Fruit fly (Drosophila melanogaster): ENCODE measurements around the gene Fhos.

Gene Fhos

dm6 chr3L:8807113-8807651 is 53.8 kb downstream of the Fhos start, which contains the start of the genes CG13312 and CG32024:
Gene CG13312 (minus strand): TSS chr3L:8807213.
Gene CG32024 (plus strand): TSS chr3L:8807601.
- peak; percentile 21 for TF ChIP-seq CG17801 (GFP tag; optimal IDR thresholded peaks at IDR 0.05; ENCODE audit: partially characterized antibody)

- no peak for TF ChIP-seq CG17801 (GFP tag; optimal IDR thresholded peaks at IDR 0.05; ENCODE audit: partially characterized antibody)
Measured at dm6 chr3L:8808244-8808643, 54.8 kb downstream of the Fhos start, which contains the start of gene CG13308. Gene CG13308 (plus strand): TSS chr3L:8808544.

- no peak for TF ChIP-seq CG17801 (GFP tag; optimal IDR thresholded peaks at IDR 0.05; ENCODE audit: partially characterized antibody)
Measured at dm6 chr3L:8810095-8810494, 56.7 kb downstream of the Fhos start, which contains the start of gene CG13309. Gene CG13309 (plus strand): TSS chr3L:8810395.

dm6 chr3L:8813484-8813883 is 60.1 kb downstream of the Fhos start:
- TF ChIP-seq CG17801 (GFP tag; optimal IDR thresholded peaks at IDR 0.05; ENCODE audit: partially characterized antibody), result no peak

dm6 chr3L:8819441-8819840 is 66.0 kb downstream of the Fhos start:
- TF ChIP-seq CG17801 (GFP tag; optimal IDR thresholded peaks at IDR 0.05; ENCODE audit: partially characterized antibody), result no peak

- TF ChIP-seq CG17801 (GFP tag; optimal IDR thresholded peaks at IDR 0.05; ENCODE audit: partially characterized antibody), result no peak
Measured at dm6 chr3L:8821708-8822660, 68.6 kb downstream of the Fhos start.

- TF ChIP-seq CG17801 (GFP tag; optimal IDR thresholded peaks at IDR 0.05; ENCODE audit: partially characterized antibody), result no peak
Measured at dm6 chr3L:8822881-8823435, 69.5 kb downstream of the Fhos start.

dm6 chr3L:8823730-8824374 is 70.4 kb downstream of the Fhos start:
- no peak for TF ChIP-seq CG17801 (GFP tag; optimal IDR thresholded peaks at IDR 0.05; ENCODE audit: partially characterized antibody)

dm6 chr3L:8824403-8825029 is 71.1 kb downstream of the Fhos start:
- TF ChIP-seq CG17801 (GFP tag; optimal IDR thresholded peaks at IDR 0.05; ENCODE audit: partially characterized antibody), result no peak

- no peak for TF ChIP-seq CG17801 (GFP tag; optimal IDR thresholded peaks at IDR 0.05; ENCODE audit: partially characterized antibody)
Measured at dm6 chr3L:8825030-8825407, 71.6 kb downstream of the Fhos start.

dm6 chr3L:8825560-8825959 is 72.1 kb downstream of the Fhos start:
- TF ChIP-seq CG17801 (GFP tag; optimal IDR thresholded peaks at IDR 0.05; ENCODE audit: partially characterized antibody), result no peak

dm6 chr3L:8826038-8826437 is 72.6 kb downstream of the Fhos start:
- TF ChIP-seq CG17801 (GFP tag; optimal IDR thresholded peaks at IDR 0.05; ENCODE audit: partially characterized antibody), result no peak

- TF ChIP-seq CG17801 (GFP tag; optimal IDR thresholded peaks at IDR 0.05; ENCODE audit: partially characterized antibody), result peak; percentile 37
Measured at dm6 chr3L:8827133-8827867, 73.9 kb downstream of the Fhos start, which contains the start of gene dally. Gene dally (plus strand): TSS chr3L:8827505.

dm6 chr3L:8827868-8828159 is 74.4 kb downstream of the Fhos start:
- TF ChIP-seq CG17801 (GFP tag; optimal IDR thresholded peaks at IDR 0.05; ENCODE audit: partially characterized antibody), result no peak

Data from ovary, adult (tissue).